Fruit fly (Drosophila melanogaster): ENCODE results near the gene spo.
A peak's percentile ranks its signal among the peaks of the same experiment; 100 is the strongest.

DNA sequence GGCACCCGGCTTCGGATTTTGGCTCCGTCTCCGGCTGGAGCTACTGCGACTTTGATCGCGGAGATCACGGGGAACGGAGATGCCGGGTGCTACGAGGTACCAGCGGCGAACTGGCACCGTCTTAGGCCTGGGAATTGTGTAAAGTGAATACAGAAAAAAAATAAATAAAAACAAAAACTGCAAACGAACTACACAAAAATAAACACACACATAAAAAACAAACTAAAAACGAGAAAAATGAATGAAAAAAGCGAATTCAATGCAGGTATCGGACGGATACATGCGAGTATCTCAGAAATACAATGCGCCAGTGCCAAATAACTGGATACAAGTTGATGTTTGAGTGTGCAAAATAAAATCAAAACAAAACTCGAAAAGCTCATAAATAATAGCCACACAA, 12.6 kb downstream of the spo start:
- TF ChIP-seq CG8159 (tag; optimal IDR thresholded peaks at IDR 0.05) = no peak
- TF ChIP-seq rn (GFP tag; IDR thresholded peaks at IDR 0.05) = 0 out of 2 replicates have a peak, but pooled peaks have one; percentile 30
- TF ChIP-seq CG14655 (GFP tag; optimal IDR thresholded peaks at IDR 0.05) = no peak
- no peak for TF ChIP-seq gl (tag; optimal IDR thresholded peaks at IDR 0.05)
- TF ChIP-seq CG10348 (GFP tag; IDR thresholded peaks at IDR 0.05) = no peak
- TF ChIP-seq fd96Ca (GFP tag; IDR thresholded peaks at IDR 0.05) = peak; percentile 78
- TF ChIP-seq CG34367 (tag; optimal IDR thresholded peaks at IDR 0.05) = no peak
- TF ChIP-seq CG17806 (tag; optimal IDR thresholded peaks at IDR 0.05) = no peak
- TF ChIP-seq CG9948 (tag; optimal IDR thresholded peaks at IDR 0.05) = no peak
- TF ChIP-seq Pif1A (GFP tag; optimal IDR thresholded peaks at IDR 0.05) = no peak
- no peak for TF ChIP-seq EcR (GFP tag; optimal IDR thresholded peaks at IDR 0.05)
- no peak for TF ChIP-seq Snoo (tag; optimal IDR thresholded peaks at IDR 0.05)
